Worm (Caenorhabditis elegans): ENCODE results near the gene K10H10.5.

ce11 chrII:14537728-14538127 lies 36.2 kb downstream of the K10H10.5 start, which contains the start of the genes clec-147 and C04H5.7:
- TF ChIP-seq flt-1 (GFP tag; IDR thresholded peaks at IDR 0.05) (no peak), T22C8.4 (GFP tag; IDR thresholded peaks at IDR 0.05) (no peak), med-1 (GFP tag; optimal IDR thresholded peaks at IDR 0.05; ENCODE audit: insufficient read depth) (no peak)

All from whole organism, midembryonic.